Worm (Caenorhabditis elegans) whole organism, L2 larva: ENCODE measurements around the gene C33F10.11.

Experiments
- egl-27 ChIP-seq: sonication (generic microtip); optimal IDR thresholded peaks from 3 replicates; lab custom pipeline; 2017; ENCODE audit warnings: missing biosample characterization, missing genetic modification reagents, missing genetic modification characterization
- nhr-21 ChIP-seq: fragments of 150-350 bp; optimal IDR thresholded peaks from 2 replicates; lab custom pipeline; 2014; ENCODE audit warnings: missing biosample characterization, missing genetic modification characterization
- nhr-23 ChIP-seq: fragments of 150-350 bp; optimal IDR thresholded peaks from 2 replicates; lab custom pipeline; 2014; ENCODE audit warnings: missing biosample characterization, missing genetic modification reagents, missing genetic modification characterization

- no peak for TF ChIP-seq nhr-23 (tag; lab: Kevin White, UChicago)
- no peak for TF ChIP-seq egl-27 (tag; lab: Kevin White, UChicago)
- TF ChIP-seq nhr-21, result no peak
These were observed 47.1 kb upstream of the C33F10.11 start, which contains the start of gene gst-7 for ce11 chrII:4881727-4882126.
